Fruit fly (Drosophila melanogaster) whole organism: ENCODE measurements around the gene pigs.

Experiments used
- CG8478 ChIP-seq: fragments of >200 bp; optimal IDR thresholded peaks from 2 replicates; lab custom pipeline; 2018; ENCODE audit warnings: inconsistent platforms
- Dll ChIP-seq: fragments of >200 bp; optimal IDR thresholded peaks from 2 replicates; lab custom pipeline; 2017
- pan ChIP-seq: fragments of >200 bp; optimal IDR thresholded peaks from 2 replicates; lab custom pipeline; 2017
- psq ChIP-seq: fragments of >200 bp; optimal IDR thresholded peaks from 2 replicates; lab custom pipeline; 2017
- usp ChIP-seq: fragments of >200 bp; optimal IDR thresholded peaks from 2 replicates; lab custom pipeline; 2017; ENCODE audit warnings: missing biosample characterization, missing genetic modification characterization, mixed read lengths

- no peak for TF ChIP-seq pan (lab: Kevin White, UChicago)
- TF ChIP-seq Dll = no peak
- no peak for TF ChIP-seq usp (GFP tag; lab: Kevin White, UChicago)
- TF ChIP-seq psq = no peak
- no peak for TF ChIP-seq CG8478 (lab: Kevin White, UChicago)
Measured at dm6 chrX:6699255-6699885, 99.5 kb downstream of the pigs start, which contains the start of gene CG14441.
